Worm (Caenorhabditis elegans): Measurements from ENCODE around the gene rml-4.

rml-4 gene

DNA sequence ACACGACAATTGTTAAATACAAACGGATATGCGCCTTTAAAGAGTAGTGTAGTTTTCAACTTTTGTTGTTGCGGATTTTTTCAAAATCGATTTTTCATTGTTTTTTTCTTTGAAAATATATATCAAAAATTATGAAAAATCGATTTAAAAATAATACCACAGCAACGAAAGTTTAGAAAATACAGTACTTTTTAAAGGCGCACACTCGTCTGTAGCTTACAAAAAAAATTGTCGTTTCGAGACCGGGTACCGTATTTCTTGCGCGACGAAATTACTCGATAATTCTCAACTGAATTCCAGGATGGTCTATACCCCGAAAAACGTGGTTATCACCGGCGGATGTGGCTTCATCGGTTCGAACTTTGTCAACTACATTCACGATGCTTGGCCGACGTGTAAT lies at the start of gene rml-4:
TSS of gene rml-4 (plus strand) at position 301 of the 400 bp plus-strand sequence.
- no peak for TF ChIP-seq cog-1 (tag; optimal IDR thresholded peaks at IDR 0.05)
- no peak for TF ChIP-seq T22C8.4 (GFP tag; IDR thresholded peaks at IDR 0.05)
- no peak for TF ChIP-seq flt-1 (GFP tag; IDR thresholded peaks at IDR 0.05)
- no peak for TF ChIP-seq med-1 (GFP tag; optimal IDR thresholded peaks at IDR 0.05; ENCODE audit: insufficient read depth)

DNA sequence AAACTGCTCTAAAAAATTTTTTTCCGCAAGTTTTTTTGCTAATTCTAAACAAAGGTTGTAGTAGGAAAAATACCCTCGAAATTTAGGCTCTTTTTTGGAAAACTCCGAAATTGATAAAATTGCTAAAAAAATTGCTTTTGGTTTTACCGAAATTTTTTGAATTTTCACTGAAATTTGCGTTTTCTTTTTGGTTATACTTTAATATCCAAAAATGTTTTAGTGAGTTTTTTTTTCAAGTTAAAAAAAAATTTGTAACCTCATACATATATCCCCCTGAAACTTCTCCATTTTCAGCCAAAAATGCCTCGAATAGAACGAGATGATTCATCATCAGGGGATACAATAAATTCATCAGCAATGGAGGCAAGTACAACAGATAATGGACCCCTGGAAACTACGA lies 48.0 kb upstream of the rml-4 start, which contains the start of gene gpa-11:
TSS of gene gpa-11 (plus strand) at position 301 of the 400 bp plus-strand sequence.
- TF ChIP-seq flt-1 (GFP tag; IDR thresholded peaks at IDR 0.05): no peak

DNA sequence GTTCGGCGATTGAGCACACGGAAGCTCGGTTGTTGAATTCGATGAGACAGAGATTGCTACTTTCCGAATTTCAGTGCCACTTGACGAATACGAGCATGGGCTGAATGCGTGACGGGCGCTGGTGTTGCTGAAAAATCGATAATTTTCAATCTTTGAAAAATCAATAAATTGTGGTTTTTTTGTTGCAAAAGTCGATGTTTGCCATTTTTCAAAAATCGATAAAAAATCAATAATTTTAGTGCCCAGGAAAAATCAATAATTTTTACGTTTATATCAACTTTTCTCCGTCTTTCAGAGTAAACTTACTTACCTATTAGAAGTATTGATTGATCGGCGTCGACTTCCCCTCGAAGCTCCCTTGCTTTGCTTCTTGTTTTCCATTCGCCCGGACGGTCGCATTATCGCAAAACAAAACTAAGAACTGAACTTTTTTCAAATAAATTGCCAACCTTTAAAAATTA lies 38.3 kb upstream of the rml-4 start, which contains the start of gene C16A11.7:
TSS of gene C16A11.7 (minus strand) at position 411 of the 461 bp plus-strand sequence.
- TF ChIP-seq med-1 (GFP tag; optimal IDR thresholded peaks at IDR 0.05; ENCODE audit: insufficient read depth) (no peak), ref-1 (GFP tag; conservative IDR thresholded peaks at IDR 0.05) (no peak), T22C8.4 (GFP tag; IDR thresholded peaks at IDR 0.05) (peak; percentile 89), ztf-23 (GFP tag; IDR thresholded peaks at IDR 0.05) (no peak), cog-1 (tag; optimal IDR thresholded peaks at IDR 0.05) (no peak)

DNA sequence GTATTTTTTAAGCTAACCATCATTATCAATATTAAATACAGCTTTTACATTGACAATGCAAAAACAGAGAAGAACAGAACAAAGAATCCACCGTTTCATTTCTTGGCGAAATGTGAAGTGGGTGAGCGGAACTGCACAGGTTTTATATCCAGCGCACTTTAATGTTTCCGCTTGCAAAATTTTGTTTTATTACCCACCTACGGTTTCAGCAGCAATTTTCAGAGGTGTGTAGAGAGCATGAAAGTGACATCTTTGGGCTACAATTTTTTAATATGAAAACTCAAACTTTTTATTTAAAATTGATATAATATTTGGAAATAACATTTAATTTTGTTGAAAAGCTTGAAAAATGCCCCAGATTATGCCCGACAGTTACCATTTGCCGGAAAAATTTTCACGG lies 36.2 kb upstream of the rml-4 start, which contains the start of gene clec-135:
TSS of gene clec-135 (minus strand) at position 101 of the 400 bp plus-strand sequence.
- TF ChIP-seq cog-1 (tag; optimal IDR thresholded peaks at IDR 0.05) (no peak), med-1 (GFP tag; optimal IDR thresholded peaks at IDR 0.05; ENCODE audit: insufficient read depth) (no peak), klf-2 (GFP tag; conservative IDR thresholded peaks at IDR 0.05) (no peak), T22C8.4 (GFP tag; IDR thresholded peaks at IDR 0.05) (no peak), ref-1 (GFP tag; conservative IDR thresholded peaks at IDR 0.05) (no peak), ztf-29 (GFP tag; IDR thresholded peaks at IDR 0.05) (no peak), flt-1 (GFP tag; IDR thresholded peaks at IDR 0.05) (no peak), ztf-23 (GFP tag; IDR thresholded peaks at IDR 0.05) (no peak), tab-1 (GFP tag; IDR thresholded peaks at IDR 0.05) (no peak)

DNA sequence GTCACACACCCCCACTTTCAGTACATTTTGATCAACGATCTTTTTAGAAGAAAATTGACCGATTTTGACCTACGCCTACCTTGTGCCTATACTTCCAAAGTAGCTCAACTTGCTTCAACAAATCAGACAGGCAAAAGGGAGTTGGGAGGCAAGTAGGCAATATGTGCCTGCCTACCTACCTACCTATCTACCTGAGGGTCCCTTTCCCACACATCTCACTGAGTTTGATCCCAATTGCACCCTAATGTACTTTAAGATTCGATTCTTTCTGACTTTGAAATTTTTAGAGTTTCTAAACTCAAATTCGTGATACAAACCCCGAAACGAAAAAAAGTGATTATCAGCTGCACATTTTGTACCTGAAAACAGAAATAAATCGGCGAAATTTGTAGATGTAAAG lies 27.2 kb upstream of the rml-4 start:
- TF ChIP-seq flt-1 (GFP tag; IDR thresholded peaks at IDR 0.05) (no peak), cog-1 (tag; optimal IDR thresholded peaks at IDR 0.05) (no peak), ref-1 (GFP tag; conservative IDR thresholded peaks at IDR 0.05) (no peak), ztf-29 (GFP tag; IDR thresholded peaks at IDR 0.05) (no peak), T22C8.4 (GFP tag; IDR thresholded peaks at IDR 0.05) (no peak)

DNA sequence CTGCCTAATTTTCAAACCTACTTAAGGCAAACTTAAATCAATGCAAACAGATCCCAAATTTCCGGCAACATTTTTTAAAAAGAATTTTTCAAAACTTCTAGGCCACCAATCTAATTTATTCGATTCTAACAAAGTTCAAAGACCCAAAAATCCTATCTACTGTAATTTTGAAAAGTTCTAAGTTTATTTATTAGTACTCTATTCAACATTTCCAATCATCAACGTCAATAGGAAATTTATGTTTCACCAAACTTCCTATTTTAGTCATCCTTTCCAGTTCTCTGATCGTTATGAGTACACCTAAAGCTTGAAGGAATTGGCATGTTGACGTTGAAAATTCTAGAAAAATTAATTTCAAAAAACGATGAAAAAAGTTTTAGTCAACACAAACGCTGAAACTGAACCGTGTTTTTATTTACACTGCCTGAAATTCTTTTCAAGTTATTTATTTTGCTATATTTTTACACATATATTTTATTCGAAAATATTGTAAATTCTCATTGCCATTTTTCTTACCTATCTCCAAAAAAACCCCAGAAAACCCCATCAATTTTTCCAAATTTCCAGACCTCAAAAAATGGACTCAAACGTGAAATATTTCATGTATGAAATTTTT lies 19.2 kb upstream of the rml-4 start, which contains the start of gene npr-42:
TSS of gene npr-42 (plus strand) at position 566 of the 616 bp plus-strand sequence.
- TF ChIP-seq med-1 (GFP tag; optimal IDR thresholded peaks at IDR 0.05; ENCODE audit: insufficient read depth) (no peak), flt-1 (GFP tag; IDR thresholded peaks at IDR 0.05) (no peak), klf-2 (GFP tag; conservative IDR thresholded peaks at IDR 0.05) (no peak), cog-1 (tag; optimal IDR thresholded peaks at IDR 0.05) (no peak), T22C8.4 (GFP tag; IDR thresholded peaks at IDR 0.05) (no peak), ref-1 (GFP tag; conservative IDR thresholded peaks at IDR 0.05) (no peak), tab-1 (GFP tag; IDR thresholded peaks at IDR 0.05) (no peak)

DNA sequence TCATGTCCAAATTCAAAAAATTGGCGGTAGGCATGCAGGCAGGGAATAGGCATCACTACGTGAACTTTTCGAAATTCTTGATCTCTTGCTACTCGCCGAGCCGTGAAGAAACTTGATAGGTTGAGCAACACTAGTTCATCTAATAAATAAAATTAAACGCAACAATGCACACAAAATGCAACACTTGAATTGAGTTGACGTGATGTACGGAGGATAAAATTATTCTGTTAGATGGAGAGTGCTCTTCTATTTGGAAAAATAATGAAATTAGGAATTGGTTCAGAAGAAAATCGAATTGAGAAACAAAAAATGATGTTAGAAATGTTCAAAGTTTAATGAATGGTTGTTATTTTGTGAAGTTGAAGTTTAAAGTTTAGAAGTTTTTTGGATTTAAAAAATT lies 18.0 kb upstream of the rml-4 start:
- TF ChIP-seq klf-2 (GFP tag; conservative IDR thresholded peaks at IDR 0.05) (no peak), cog-1 (tag; optimal IDR thresholded peaks at IDR 0.05) (no peak), ztf-23 (GFP tag; IDR thresholded peaks at IDR 0.05) (no peak), med-1 (GFP tag; optimal IDR thresholded peaks at IDR 0.05; ENCODE audit: insufficient read depth) (no peak), tab-1 (GFP tag; IDR thresholded peaks at IDR 0.05) (no peak)

DNA sequence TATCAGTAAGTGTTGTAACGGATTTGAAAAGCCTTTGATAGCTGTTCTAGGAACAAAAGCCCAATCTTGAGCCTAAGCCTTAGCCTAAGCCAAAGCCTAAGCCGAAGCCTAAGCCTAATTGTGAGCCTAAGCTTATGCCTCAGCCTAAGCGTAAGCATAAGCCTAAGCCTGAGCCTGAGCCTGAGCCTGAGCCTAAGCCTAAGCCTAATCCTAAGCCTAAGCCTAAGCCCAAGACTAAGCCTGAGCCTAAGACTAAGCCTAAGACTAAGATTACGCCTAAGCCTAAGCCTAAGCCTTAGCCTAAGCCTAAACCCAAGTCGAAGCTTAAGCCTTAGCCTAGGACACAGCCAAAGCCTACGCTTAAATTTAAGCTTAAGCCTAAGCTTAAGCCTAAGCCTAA lies 17.3 kb upstream of the rml-4 start:
- TF ChIP-seq ztf-23 (GFP tag; IDR thresholded peaks at IDR 0.05) (no peak), ztf-29 (GFP tag; IDR thresholded peaks at IDR 0.05) (0 out of 2 replicates have a peak, but pooled peaks have one; percentile 32)

DNA sequence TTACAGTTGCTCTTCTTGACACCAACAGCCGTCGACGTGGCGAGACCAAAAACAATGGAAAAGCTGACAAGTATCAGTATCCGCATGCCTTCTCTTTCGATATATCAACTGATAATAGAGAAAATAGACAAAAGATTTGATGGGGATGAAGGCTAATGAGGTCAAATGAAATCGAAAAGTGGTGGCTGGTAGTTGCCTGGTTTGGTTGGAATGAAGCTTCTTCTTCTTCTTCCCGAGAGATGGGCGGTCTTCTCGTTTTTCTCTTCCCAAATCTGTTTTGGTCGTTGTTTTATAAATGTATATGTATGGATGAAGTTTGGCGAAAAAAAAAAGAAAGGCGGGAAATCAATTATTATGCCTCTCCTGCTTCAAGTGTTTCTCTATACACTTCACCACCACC lies 13.2 kb upstream of the rml-4 start, which contains the start of gene C01F1.5:
TSS of gene C01F1.5 (minus strand) at position 103 of the 400 bp plus-strand sequence.
- TF ChIP-seq flt-1 (GFP tag; IDR thresholded peaks at IDR 0.05) (0 out of 2 replicates have a peak, but pooled peaks have one; percentile 34), med-1 (GFP tag; optimal IDR thresholded peaks at IDR 0.05; ENCODE audit: insufficient read depth) (no peak)

DNA sequence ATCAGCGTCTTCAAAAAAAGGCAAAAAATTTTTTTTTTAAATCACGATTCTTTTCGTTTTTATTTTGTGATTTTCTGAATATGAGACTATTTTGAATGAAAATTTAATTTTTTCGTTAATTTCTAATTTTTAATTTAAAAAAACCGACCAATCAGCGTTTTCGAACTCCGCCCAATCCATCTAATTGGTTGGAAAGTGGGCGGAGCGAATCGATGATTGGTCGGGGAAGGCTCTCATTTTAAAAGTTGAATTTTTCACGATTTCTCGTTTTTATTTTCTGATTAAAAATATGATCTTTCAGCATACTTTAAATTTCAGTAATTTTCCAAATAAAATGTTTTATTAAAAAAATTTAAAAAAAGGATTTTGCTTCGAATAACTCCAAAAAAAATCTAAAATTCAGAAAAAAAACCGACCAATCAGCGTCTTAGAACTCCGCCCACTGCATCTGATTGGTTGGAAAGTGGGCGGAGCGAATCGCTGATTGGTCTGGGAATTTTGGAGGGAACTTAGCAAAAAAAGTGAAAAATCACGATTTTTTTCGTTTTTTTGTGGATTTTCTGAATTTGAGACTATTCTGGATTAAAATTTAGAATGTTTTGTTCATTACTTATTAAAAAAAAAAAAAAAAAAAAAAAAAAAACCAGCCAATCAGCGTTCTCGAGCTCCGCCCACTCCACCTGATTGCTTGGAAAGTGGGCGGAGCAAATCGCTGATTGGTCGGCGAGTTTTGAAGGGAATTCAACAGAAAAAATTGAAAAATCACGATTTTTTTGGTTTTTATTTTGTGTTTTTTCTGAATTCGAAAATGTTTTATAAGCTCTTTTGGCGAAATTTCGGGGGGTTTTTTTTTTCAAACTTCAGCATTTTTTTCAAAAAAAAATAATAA lies 10.4 kb upstream of the rml-4 start:
- no peak for TF ChIP-seq klf-2 (GFP tag; conservative IDR thresholded peaks at IDR 0.05)
- no peak for TF ChIP-seq med-1 (GFP tag; optimal IDR thresholded peaks at IDR 0.05; ENCODE audit: insufficient read depth)
- TF ChIP-seq ztf-29 (GFP tag; IDR thresholded peaks at IDR 0.05): no peak
- no peak for TF ChIP-seq tab-1 (GFP tag; IDR thresholded peaks at IDR 0.05)
- no peak for TF ChIP-seq ref-1 (GFP tag; conservative IDR thresholded peaks at IDR 0.05)
- no peak for TF ChIP-seq flt-1 (GFP tag; IDR thresholded peaks at IDR 0.05)
- no peak for TF ChIP-seq cog-1 (tag; optimal IDR thresholded peaks at IDR 0.05)
- no peak for TF ChIP-seq T22C8.4 (GFP tag; IDR thresholded peaks at IDR 0.05)
- TF ChIP-seq ztf-23 (GFP tag; IDR thresholded peaks at IDR 0.05): no peak

Measured in whole organism, midembryonic.